Worm (Caenorhabditis elegans): ENCODE results near the gene R07A4.3.

DNA sequence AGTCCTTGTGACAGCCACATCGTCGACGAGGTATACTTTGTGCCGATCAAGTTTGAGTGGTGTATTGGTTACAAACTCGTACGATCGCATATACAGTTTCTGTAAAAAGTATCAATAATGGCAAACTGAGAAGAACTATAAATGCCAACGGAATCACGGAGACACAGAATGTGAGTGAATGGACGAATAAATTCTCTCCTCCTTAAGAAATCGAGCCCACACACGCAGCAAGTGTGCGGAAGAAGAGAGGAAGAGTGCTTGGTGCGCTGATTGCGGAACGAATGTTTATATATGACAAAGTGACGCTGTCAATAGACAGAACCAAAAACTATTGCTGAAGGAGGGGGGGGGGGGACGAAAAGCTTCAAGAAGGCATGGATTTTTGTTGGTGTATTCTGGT, 41.7 kb upstream of the R07A4.3 start, which contains the start of gene rhgf-1:
- no peak for TF ChIP-seq hrde-1 (tag; optimal IDR thresholded peaks at IDR 0.05; ENCODE audit: borderline replicate concordance)
- TF ChIP-seq nfya-1 (tag; optimal IDR thresholded peaks at IDR 0.05; ENCODE audit: borderline replicate concordance, insufficient read depth): no peak
- no peak for TF ChIP-seq nhr-90 (tag; optimal IDR thresholded peaks at IDR 0.05)
- no peak for TF ChIP-seq bed-1 (GFP tag; IDR thresholded peaks at IDR 0.05)
- no peak for TF ChIP-seq zfh-2 (GFP tag; conservative IDR thresholded peaks at IDR 0.05)
- no peak for TF ChIP-seq egrh-3 (GFP tag; IDR thresholded peaks at IDR 0.05)
- TF ChIP-seq hsf-1 (GFP tag; IDR thresholded peaks at IDR 0.05): no peak
- no peak for TF ChIP-seq F22D6.2 (tag; optimal IDR thresholded peaks at IDR 0.05)
- no peak for TF ChIP-seq attf-3 (GFP tag; conservative IDR thresholded peaks at IDR 0.05)
